Worm (Caenorhabditis elegans): ENCODE results near the gene W09H1.3.

W09H1.3 gene

DNA sequence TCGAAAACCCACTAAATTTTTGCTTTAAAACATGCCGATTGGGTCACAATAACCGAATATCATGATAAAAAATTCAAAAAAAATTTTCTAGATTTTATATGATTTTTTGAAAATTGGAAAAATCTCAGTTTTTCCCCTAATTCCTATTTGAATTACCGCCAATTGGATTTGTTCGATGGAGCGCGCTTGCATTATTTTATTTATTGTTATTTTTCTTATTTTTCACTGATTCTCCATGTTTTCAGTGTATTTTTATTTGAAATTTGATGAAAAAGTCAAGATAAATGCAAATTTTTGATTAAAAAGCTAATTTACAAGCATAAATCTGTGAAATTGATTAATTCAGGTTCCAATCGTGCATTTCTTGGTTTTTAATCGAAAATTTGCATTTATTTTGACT lies 3.9 kb downstream of the W09H1.3 start:
- TF ChIP-seq flt-1 (GFP tag; IDR thresholded peaks at IDR 0.05) (no peak), ref-1 (GFP tag; conservative IDR thresholded peaks at IDR 0.05) (no peak), cog-1 (tag; optimal IDR thresholded peaks at IDR 0.05) (no peak), ztf-29 (GFP tag; IDR thresholded peaks at IDR 0.05) (no peak), klf-2 (GFP tag; conservative IDR thresholded peaks at IDR 0.05) (no peak), tab-1 (GFP tag; IDR thresholded peaks at IDR 0.05) (no peak), T22C8.4 (GFP tag; IDR thresholded peaks at IDR 0.05) (no peak), ztf-23 (GFP tag; IDR thresholded peaks at IDR 0.05) (no peak), med-1 (GFP tag; optimal IDR thresholded peaks at IDR 0.05; ENCODE audit: insufficient read depth) (no peak)

DNA sequence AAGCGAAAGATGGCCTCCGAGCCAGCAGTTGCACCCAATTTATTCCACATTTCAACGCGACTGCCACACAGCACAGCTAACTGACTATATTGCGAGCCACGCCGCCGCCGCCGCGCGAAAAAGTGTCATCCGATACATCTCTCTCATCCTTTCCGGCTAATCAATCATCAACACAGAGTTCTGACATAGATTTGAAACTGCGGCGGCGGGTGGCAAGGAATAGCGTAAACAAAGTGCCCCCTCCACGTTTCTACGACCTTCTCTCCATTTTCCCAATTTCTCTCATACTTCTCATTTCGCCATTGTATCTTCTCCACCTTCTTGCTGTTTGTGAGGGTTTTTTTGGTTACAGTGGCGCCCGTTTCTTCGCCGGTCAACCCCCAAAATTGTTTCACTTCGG lies 5.1 kb downstream of the W09H1.3 start:
- no peak for TF ChIP-seq T22C8.4 (GFP tag; IDR thresholded peaks at IDR 0.05)
- TF ChIP-seq ztf-29 (GFP tag; IDR thresholded peaks at IDR 0.05) = no peak
- TF ChIP-seq med-1 (GFP tag; optimal IDR thresholded peaks at IDR 0.05; ENCODE audit: insufficient read depth) = no peak
- no peak for TF ChIP-seq ztf-23 (GFP tag; IDR thresholded peaks at IDR 0.05)
- no peak for TF ChIP-seq tab-1 (GFP tag; IDR thresholded peaks at IDR 0.05)
- TF ChIP-seq ref-1 (GFP tag; conservative IDR thresholded peaks at IDR 0.05) = no peak
- no peak for TF ChIP-seq flt-1 (GFP tag; IDR thresholded peaks at IDR 0.05)
- no peak for TF ChIP-seq klf-2 (GFP tag; conservative IDR thresholded peaks at IDR 0.05)
- no peak for TF ChIP-seq cog-1 (tag; optimal IDR thresholded peaks at IDR 0.05)

DNA sequence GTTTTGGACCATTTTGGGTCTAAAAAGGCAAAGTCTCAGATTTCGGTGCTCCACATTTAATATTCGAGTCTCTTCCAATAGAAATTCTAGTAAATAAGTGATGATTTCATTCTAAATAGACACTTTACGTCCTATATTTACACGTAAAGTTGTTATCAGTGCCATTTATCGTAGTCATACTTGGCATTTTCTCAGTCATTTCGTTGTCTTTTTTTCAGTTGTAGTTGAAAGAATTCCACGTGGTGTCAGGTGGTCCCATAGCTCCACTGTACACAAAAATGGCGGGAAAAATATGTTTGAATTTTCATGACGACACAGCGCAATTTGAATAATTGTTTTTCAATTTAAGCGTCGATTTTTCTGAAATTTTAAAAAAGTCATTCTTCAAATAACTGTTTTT lies 6.2 kb downstream of the W09H1.3 start:
- no peak for TF ChIP-seq T22C8.4 (GFP tag; IDR thresholded peaks at IDR 0.05)
- no peak for TF ChIP-seq ref-1 (GFP tag; conservative IDR thresholded peaks at IDR 0.05)

DNA sequence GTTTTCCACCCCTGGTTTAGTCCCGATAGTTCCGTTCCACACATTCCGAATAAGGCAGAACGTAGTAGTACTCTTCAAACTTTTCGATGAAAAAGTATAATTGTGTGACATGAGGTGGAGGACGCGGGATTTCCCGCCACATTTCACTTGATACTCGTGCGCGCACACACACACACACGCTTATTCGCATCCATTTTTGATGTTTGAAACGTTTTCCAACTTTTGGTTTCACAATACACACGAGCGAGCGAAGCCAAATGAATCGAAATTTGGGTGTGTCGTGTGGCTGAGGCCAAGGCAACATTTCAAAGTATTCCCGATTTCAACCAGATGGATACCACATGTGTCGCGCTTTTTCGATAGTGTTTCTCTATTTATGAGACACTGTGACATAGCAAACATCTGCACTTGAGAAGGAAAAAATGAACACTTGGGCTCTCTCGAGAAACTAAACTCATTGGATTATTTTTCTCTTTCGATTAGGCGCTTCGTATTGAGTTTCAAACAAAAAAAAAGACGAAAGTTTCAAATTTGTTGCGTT lies 9.4 kb downstream of the W09H1.3 start:
- no peak for TF ChIP-seq cog-1 (tag; optimal IDR thresholded peaks at IDR 0.05)
- TF ChIP-seq med-1 (GFP tag; optimal IDR thresholded peaks at IDR 0.05; ENCODE audit: insufficient read depth) = no peak
- TF ChIP-seq klf-2 (GFP tag; conservative IDR thresholded peaks at IDR 0.05) = no peak
- TF ChIP-seq tab-1 (GFP tag; IDR thresholded peaks at IDR 0.05) = no peak
- TF ChIP-seq ztf-23 (GFP tag; IDR thresholded peaks at IDR 0.05) = no peak
- TF ChIP-seq ref-1 (GFP tag; conservative IDR thresholded peaks at IDR 0.05) = no peak
- no peak for TF ChIP-seq ztf-29 (GFP tag; IDR thresholded peaks at IDR 0.05)
- TF ChIP-seq T22C8.4 (GFP tag; IDR thresholded peaks at IDR 0.05) = no peak
- TF ChIP-seq flt-1 (GFP tag; IDR thresholded peaks at IDR 0.05) = no peak

DNA sequence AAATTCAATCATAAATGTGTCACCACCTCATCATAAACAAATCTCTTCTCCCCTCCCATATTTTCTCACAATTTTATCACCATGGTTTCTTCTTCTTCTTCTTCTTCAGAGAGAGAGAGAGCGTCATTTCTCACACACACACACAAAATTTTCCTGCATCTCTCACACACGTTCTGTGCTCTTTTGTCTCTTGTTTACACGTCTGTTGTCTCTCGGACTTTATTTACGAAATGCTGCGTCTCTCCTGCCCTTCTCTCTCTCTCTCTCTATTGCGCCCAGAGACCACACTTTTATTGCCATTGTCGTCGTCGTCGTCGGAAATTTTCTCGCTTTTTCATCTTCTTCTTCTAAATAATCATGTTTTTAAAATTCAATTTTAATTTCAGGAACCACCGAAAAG lies 10.9 kb downstream of the W09H1.3 start, which contains the start of gene lec-1:
TSS of gene lec-1 (plus strand) at position 387 of the 400 bp plus-strand sequence.
- TF ChIP-seq flt-1 (GFP tag; IDR thresholded peaks at IDR 0.05) (no peak), ztf-29 (GFP tag; IDR thresholded peaks at IDR 0.05) (no peak), ref-1 (GFP tag; conservative IDR thresholded peaks at IDR 0.05) (no peak), ztf-23 (GFP tag; IDR thresholded peaks at IDR 0.05) (no peak), cog-1 (tag; optimal IDR thresholded peaks at IDR 0.05) (peak; percentile 71), med-1 (GFP tag; optimal IDR thresholded peaks at IDR 0.05; ENCODE audit: insufficient read depth) (no peak), klf-2 (GFP tag; conservative IDR thresholded peaks at IDR 0.05) (no peak), tab-1 (GFP tag; IDR thresholded peaks at IDR 0.05) (no peak)

DNA sequence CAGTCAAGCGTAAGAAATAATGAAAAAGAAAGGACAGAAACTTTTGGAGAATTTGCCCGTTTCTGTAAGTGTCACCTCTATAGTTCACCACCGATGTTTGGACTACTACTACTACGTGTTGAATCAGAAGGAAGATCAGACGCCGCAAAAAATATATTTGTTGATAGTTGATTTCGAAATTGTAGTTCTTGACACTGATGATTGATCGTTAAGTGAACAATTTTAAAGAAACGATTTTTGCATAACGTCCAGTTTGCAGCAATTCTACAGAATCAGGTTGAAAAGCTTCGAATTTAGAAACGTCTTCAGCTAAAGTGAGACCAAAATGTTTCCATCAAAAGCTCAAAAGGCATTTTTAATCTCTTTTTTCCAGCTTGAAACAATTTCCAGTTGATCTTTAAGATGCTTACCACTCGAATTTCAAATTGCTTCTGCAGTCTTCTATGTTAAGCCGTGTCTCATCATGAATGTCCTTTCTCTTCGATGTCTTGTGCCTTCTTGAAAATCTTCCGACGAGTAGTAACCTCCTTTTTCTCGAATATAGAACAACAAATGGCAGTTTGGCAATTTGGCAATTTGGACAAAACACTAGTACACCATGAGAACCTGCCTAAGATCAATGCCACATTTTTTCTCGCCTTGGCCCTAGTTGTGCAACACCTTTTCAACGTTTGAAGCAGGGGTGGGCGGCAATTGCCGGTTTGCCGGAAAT lies 11.6 kb downstream of the W09H1.3 start:
- TF ChIP-seq ref-1 (GFP tag; conservative IDR thresholded peaks at IDR 0.05) (no peak), ztf-23 (GFP tag; IDR thresholded peaks at IDR 0.05) (no peak), med-1 (GFP tag; optimal IDR thresholded peaks at IDR 0.05; ENCODE audit: insufficient read depth) (no peak), ztf-29 (GFP tag; IDR thresholded peaks at IDR 0.05) (no peak), tab-1 (GFP tag; IDR thresholded peaks at IDR 0.05) (no peak; the same call in 1 of the 2 replicates), klf-2 (GFP tag; conservative IDR thresholded peaks at IDR 0.05) (no peak), cog-1 (tag; optimal IDR thresholded peaks at IDR 0.05) (no peak), flt-1 (GFP tag; IDR thresholded peaks at IDR 0.05) (no peak), T22C8.4 (GFP tag; IDR thresholded peaks at IDR 0.05) (no peak)

DNA sequence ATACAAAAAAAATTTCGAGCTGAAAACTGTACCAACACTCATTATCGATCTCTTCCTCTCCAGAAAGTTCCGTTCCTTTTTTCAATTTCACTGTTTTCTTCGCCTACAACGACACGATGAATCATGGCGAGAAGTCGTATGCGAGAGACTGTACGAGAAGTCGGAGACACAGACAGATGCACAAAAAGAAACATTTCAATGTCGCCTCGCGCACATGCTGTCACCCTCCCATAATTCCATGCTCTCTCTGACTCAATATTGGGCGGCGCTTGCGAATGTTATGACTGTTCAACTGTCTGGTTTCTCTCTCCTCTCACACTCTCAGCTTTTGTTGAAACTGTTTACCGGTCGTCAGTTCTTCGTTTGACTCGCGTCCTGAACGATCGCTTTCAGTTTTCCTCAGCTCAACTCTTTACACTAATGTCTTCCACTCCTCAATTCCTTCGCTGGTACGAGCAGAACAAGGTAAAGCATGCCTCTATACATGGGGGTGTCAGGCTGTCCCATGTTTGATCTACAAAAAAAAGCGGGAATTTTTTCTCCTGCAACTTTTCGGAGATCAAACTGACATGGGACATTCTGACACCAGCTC lies 12.6 kb downstream of the W09H1.3 start:
- TF ChIP-seq ztf-29 (GFP tag; IDR thresholded peaks at IDR 0.05) (no peak), cog-1 (tag; optimal IDR thresholded peaks at IDR 0.05) (no peak), ztf-23 (GFP tag; IDR thresholded peaks at IDR 0.05) (no peak), flt-1 (GFP tag; IDR thresholded peaks at IDR 0.05) (no peak), ref-1 (GFP tag; conservative IDR thresholded peaks at IDR 0.05) (no peak), med-1 (GFP tag; optimal IDR thresholded peaks at IDR 0.05; ENCODE audit: insufficient read depth) (no peak), klf-2 (GFP tag; conservative IDR thresholded peaks at IDR 0.05) (no peak), T22C8.4 (GFP tag; IDR thresholded peaks at IDR 0.05) (no peak), tab-1 (GFP tag; IDR thresholded peaks at IDR 0.05) (no peak)

DNA sequence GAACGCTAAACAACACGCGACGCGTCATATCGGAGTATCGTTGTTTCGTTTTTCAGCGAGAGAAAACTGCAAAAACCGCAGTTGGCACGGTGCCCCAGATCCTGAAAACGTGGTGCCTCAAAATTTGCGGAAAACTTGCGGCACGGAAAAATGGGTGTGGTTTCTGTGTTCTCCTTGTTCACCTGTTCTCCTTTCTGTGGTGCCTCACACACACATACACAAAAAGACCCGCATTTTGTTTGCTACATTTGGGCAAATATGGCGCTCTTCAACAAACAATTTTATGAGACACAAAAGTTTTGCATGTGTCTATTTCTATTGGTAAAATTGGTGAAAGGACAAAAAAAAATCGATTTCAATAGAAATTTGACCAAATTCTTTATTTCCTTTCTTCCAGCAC lies 14.6 kb downstream of the W09H1.3 start:
- TF ChIP-seq flt-1 (GFP tag; IDR thresholded peaks at IDR 0.05) (no peak), ztf-29 (GFP tag; IDR thresholded peaks at IDR 0.05) (no peak), ref-1 (GFP tag; conservative IDR thresholded peaks at IDR 0.05) (no peak), ztf-23 (GFP tag; IDR thresholded peaks at IDR 0.05) (no peak), cog-1 (tag; optimal IDR thresholded peaks at IDR 0.05) (no peak)

DNA sequence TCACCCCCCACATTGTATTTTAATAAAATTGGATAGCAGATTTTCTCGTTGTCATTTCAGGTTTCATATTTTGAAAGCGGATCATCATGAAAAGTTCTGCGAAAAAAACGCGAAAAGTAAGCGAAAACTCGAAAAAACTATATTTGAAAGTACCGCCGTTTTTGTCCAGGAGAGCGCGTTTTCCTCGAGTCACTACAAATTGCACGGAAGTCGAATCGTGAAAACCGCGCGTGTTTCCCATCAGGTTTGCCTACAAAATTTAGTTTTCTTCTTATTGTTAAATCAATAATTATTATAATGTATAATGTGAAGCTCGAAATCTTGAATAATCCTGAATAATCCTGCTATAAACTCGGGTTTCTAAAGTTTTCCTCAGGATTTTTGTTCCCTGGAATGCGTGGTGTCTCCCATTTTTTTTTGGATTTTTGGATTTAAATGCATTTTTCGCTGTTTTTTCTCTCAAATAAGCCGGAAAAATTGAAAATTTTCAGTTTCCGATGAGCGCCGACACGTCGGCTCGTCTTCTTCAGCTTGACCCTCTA lies 15.5 kb downstream of the W09H1.3 start, which contains the start of gene btf-1:
TSS of gene btf-1 (plus strand) at position 492 of the 542 bp plus-strand sequence.
- TF ChIP-seq flt-1 (GFP tag; IDR thresholded peaks at IDR 0.05) = peak; percentile 49; the same call in 1 of the 2 replicates
- TF ChIP-seq cog-1 (tag; optimal IDR thresholded peaks at IDR 0.05) = peak; percentile 73
- TF ChIP-seq ztf-23 (GFP tag; IDR thresholded peaks at IDR 0.05) = peak; percentile 67; the same call in 1 of the 2 replicates
- TF ChIP-seq klf-2 (GFP tag; conservative IDR thresholded peaks at IDR 0.05) = peak; percentile 49; the same call in 1 of the 2 replicates
- no peak for TF ChIP-seq ztf-29 (GFP tag; IDR thresholded peaks at IDR 0.05)
